Worm (Caenorhabditis elegans): ENCODE data around the gene nhr-236.

DNA sequence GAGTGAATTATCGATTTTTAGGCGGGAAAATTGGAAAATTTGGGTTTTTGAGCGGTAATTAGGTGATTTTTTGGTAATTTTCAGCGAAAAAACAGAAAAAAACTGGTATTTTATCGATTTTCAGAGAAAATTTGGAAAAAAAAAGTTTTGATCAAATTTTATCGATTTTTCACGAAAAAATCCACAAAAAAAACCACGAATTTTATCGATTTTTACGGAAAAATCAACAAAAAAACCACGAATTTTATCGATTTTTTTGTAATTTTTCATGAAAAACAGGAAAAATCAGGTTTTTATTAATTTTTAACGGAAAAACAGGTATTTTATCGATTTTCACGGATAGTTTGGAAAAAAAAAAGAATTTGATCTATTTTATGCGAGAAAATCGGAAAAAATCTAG lies 14.6 kb downstream of the nhr-236 start:
- TF ChIP-seq nhr-12 (tag; optimal IDR thresholded peaks at IDR 0.05), result no peak
- TF ChIP-seq drap-1 (GFP tag; optimal IDR thresholded peaks at IDR 0.05), result no peak
- TF ChIP-seq lsy-2 (tag; optimal IDR thresholded peaks at IDR 0.05), result no peak
- no peak for TF ChIP-seq unc-62 (GFP tag; optimal IDR thresholded peaks at IDR 0.05)
- TF ChIP-seq nhr-28 (tag; optimal IDR thresholded peaks at IDR 0.05), result no peak
- no peak for TF ChIP-seq hlh-1 (tag; optimal IDR thresholded peaks at IDR 0.05)
- TF ChIP-seq nhr-237 (tag; optimal IDR thresholded peaks at IDR 0.05), result no peak
